Fruit fly (Drosophila melanogaster) whole organism, prepupa: Measurements from ENCODE around the gene Rdh.

ENCODE experiments used
- CG10631 ChIP-seq: fragments of 200-800 bp; sonication (Bioruptor generic); optimal IDR thresholded peaks from 2 replicates; lab custom pipeline; 2016; ENCODE audit warnings: missing biosample characterization, missing genetic modification characterization
- CG10669 ChIP-seq: fragments of 200-800 bp; sonication (Bioruptor generic); optimal IDR thresholded peaks from 3 replicates; lab custom pipeline; 2018; ENCODE audit warnings: missing biosample characterization, mild to moderate bottlenecking, missing genetic modification characterization, moderate library complexity
- CG11294 ChIP-seq: fragments of 200-800 bp; sonication (Bioruptor generic); IDR thresholded peaks from 2 replicates; pipeline ENCODE4 v1.3.6; 2022; ENCODE audit warnings: missing biosample characterization, missing genetic modification characterization
- CG11762 ChIP-seq: fragments of 200-800 bp; sonication (Bioruptor generic); optimal IDR thresholded peaks from 3 replicates; lab custom pipeline; 2016; ENCODE audit warnings: missing biosample characterization, missing genetic modification characterization; ENCODE audit not compliant: insufficient read depth
- CG11902 ChIP-seq: fragments of 200-800 bp; sonication (Bioruptor generic); optimal IDR thresholded peaks from 3 replicates; lab custom pipeline; 2016; ENCODE audit warnings: missing biosample characterization, missing genetic modification characterization
- CG15336 ChIP-seq: fragments of 200-800 bp; sonication (Bioruptor generic); IDR thresholded peaks from 2 replicates; pipeline ENCODE4 v1.3.6; 2022; ENCODE audit warnings: missing biosample characterization, missing genetic modification characterization
- CG1621 ChIP-seq: fragments of 200-800 bp; sonication (Bioruptor generic); optimal IDR thresholded peaks from 3 replicates; lab custom pipeline; 2018; ENCODE audit warnings: missing biosample characterization, mild to moderate bottlenecking, missing genetic modification characterization
- CG3032 ChIP-seq: fragments of 200-800 bp; optimal IDR thresholded peaks from 2 replicates; lab custom pipeline; 2019; ENCODE audit warnings: missing biosample characterization, mild to moderate bottlenecking, missing genetic modification characterization, moderate library complexity
- CG31627 ChIP-seq: fragments of 200-800 bp; sonication (Bioruptor generic); optimal IDR thresholded peaks from 3 replicates; lab custom pipeline; 2016; ENCODE audit warnings: missing biosample characterization, missing genetic modification characterization
- CG34406 ChIP-seq: fragments of 200-800 bp; sonication (Bioruptor generic); optimal IDR thresholded peaks from 3 replicates; lab custom pipeline; 2016; ENCODE audit warnings: missing biosample characterization, missing genetic modification characterization
- CG3919 ChIP-seq: fragments of 200-800 bp; sonication (Bioruptor generic); optimal IDR thresholded peaks from 3 replicates; lab custom pipeline; 2016; ENCODE audit warnings: missing biosample characterization, missing genetic modification characterization
- CG4318 ChIP-seq: fragments of 200-800 bp; sonication (Bioruptor generic); optimal IDR thresholded peaks from 3 replicates; lab custom pipeline; 2017; ENCODE audit warnings: missing biosample characterization, mild to moderate bottlenecking, missing genetic modification characterization
- CG6163 ChIP-seq: fragments of 200-800 bp; sonication (Bioruptor generic); IDR thresholded peaks from 3 replicates; pipeline ENCODE4 v1.3.6; 2022; ENCODE audit warnings: missing biosample characterization, missing genetic modification characterization
- CG6276 ChIP-seq: fragments of 200-800 bp; sonication (Bioruptor generic); optimal IDR thresholded peaks from 2 replicates; lab custom pipeline; 2017; ENCODE audit warnings: missing biosample characterization, mild to moderate bottlenecking, missing genetic modification characterization
- CG6792 ChIP-seq: fragments of 200-800 bp; sonication (Bioruptor generic); optimal IDR thresholded peaks from 3 replicates; lab custom pipeline; 2016; ENCODE audit warnings: missing biosample characterization, missing genetic modification characterization
- CG6808 ChIP-seq: fragments of 200-800 bp; sonication (Bioruptor generic); optimal IDR thresholded peaks from 3 replicates; lab custom pipeline; 2017; ENCODE audit warnings: missing biosample characterization, missing genetic modification characterization, mild to moderate bottlenecking, moderate library complexity, missing genetic modification reagents
- CG6854 ChIP-seq: fragments of 200-800 bp; sonication (Bioruptor generic); optimal IDR thresholded peaks from 2 replicates; lab custom pipeline; 2017; ENCODE audit warnings: missing biosample characterization, mild to moderate bottlenecking, missing genetic modification characterization
- CG8119 ChIP-seq: fragments of 200-800 bp; sonication (Bioruptor generic); IDR thresholded peaks from 3 replicates; pipeline ENCODE4 v1.3.6; 2022; ENCODE audit warnings: missing biosample characterization, missing genetic modification characterization
- CG8632 ChIP-seq: fragments of 200-800 bp; sonication (Bioruptor generic); optimal IDR thresholded peaks from 3 replicates; lab custom pipeline; 2016; ENCODE audit warnings: missing biosample characterization, missing genetic modification characterization
- Eip75B ChIP-seq: fragments of 200-800 bp; sonication (Bioruptor generic); optimal IDR thresholded peaks from 3 replicates; lab custom pipeline; 2016; ENCODE audit warnings: missing biosample characterization, missing genetic modification characterization
- Eip78C ChIP-seq: fragments of 200-800 bp; sonication (Bioruptor generic); peaks from one replicate; lab custom pipeline; 2016; ENCODE audit warnings: missing biosample characterization, missing genetic modification characterization
- Eip93F ChIP-seq: fragments of 200-800 bp; sonication (Bioruptor generic); optimal IDR thresholded peaks from 2 replicates; lab custom pipeline; 2016; ENCODE audit warnings: missing biosample characterization, mild to moderate bottlenecking, missing genetic modification characterization
- Ets96B ChIP-seq: fragments of 200-800 bp; optimal IDR thresholded peaks from 2 replicates; lab custom pipeline; 2019; ENCODE audit warnings: missing biosample characterization, mild to moderate bottlenecking, missing genetic modification characterization, moderate library complexity
- Gug ChIP-seq: fragments of 200-800 bp; sonication (Bioruptor generic); IDR thresholded peaks from 2 replicates; pipeline ENCODE4 v1.3.6; 2022; ENCODE audit warnings: missing biosample characterization, missing genetic modification characterization
- Hr39 ChIP-seq: fragments of 200-800 bp; sonication (Bioruptor generic); optimal IDR thresholded peaks from 2 replicates; lab custom pipeline; 2016; ENCODE audit warnings: missing biosample characterization, missing genetic modification characterization
- Hr4 ChIP-seq: fragments of 200-800 bp; sonication (Bioruptor generic); optimal IDR thresholded peaks from 3 replicates; lab custom pipeline; 2016; ENCODE audit warnings: missing biosample characterization, missing genetic modification characterization
- Lpt ChIP-seq: fragments of 200-800 bp; sonication (Bioruptor generic); optimal IDR thresholded peaks from 3 replicates; lab custom pipeline; 2016; ENCODE audit warnings: missing biosample characterization, missing genetic modification characterization
- Met ChIP-seq: fragments of 200-800 bp; sonication (Bioruptor generic); optimal IDR thresholded peaks from 3 replicates; lab custom pipeline; 2016; ENCODE audit warnings: missing biosample characterization, missing genetic modification characterization
- OdsH ChIP-seq: fragments of 200-800 bp; sonication (Bioruptor generic); optimal IDR thresholded peaks from 3 replicates; lab custom pipeline; 2016; ENCODE audit warnings: missing biosample characterization, missing genetic modification characterization
- Sox102F ChIP-seq: fragments of 200-800 bp; sonication (Bioruptor generic); optimal IDR thresholded peaks from 2 replicates; lab custom pipeline; 2016; ENCODE audit warnings: missing biosample characterization, mild to moderate bottlenecking, missing genetic modification characterization
- Sox14 ChIP-seq: fragments of 200-800 bp; sonication (Bioruptor generic); optimal IDR thresholded peaks from 3 replicates; lab custom pipeline; 2016; ENCODE audit warnings: missing biosample characterization, missing genetic modification characterization
- Sox15 ChIP-seq: fragments of 200-800 bp; sonication (Bioruptor generic); optimal IDR thresholded peaks from 3 replicates; lab custom pipeline; 2016; ENCODE audit warnings: missing biosample characterization, missing genetic modification characterization
- dsx ChIP-seq: fragments of 200-800 bp; optimal IDR thresholded peaks from 3 replicates; lab custom pipeline; 2019; ENCODE audit warnings: missing biosample characterization, mild to moderate bottlenecking, missing genetic modification characterization, moderate library complexity; ENCODE audit not compliant: poor library complexity, severe bottlenecking
- eg ChIP-seq: fragments of 200-800 bp; sonication (Bioruptor generic); IDR thresholded peaks from 3 replicates; pipeline ENCODE4 v1.3.6; 2022; ENCODE audit warnings: missing biosample characterization, missing genetic modification characterization
- esn ChIP-seq: fragments of 200-800 bp; sonication (Bioruptor generic); optimal IDR thresholded peaks from 2 replicates; lab custom pipeline; 2016; ENCODE audit warnings: missing biosample characterization, mild to moderate bottlenecking, missing genetic modification characterization, moderate library complexity
- fd59A ChIP-seq: fragments of 200-800 bp; sonication (Bioruptor generic); optimal IDR thresholded peaks from 2 replicates; lab custom pipeline; 2017; ENCODE audit warnings: missing biosample characterization, mild to moderate bottlenecking, missing genetic modification characterization, missing genetic modification reagents
- fkh ChIP-seq: fragments of 200-800 bp; sonication (Bioruptor generic); optimal IDR thresholded peaks from 3 replicates; lab custom pipeline; 2017; ENCODE audit warnings: missing biosample characterization, mild to moderate bottlenecking, missing genetic modification characterization, moderate library complexity
- net ChIP-seq: fragments of 200-800 bp; sonication (Bioruptor generic); optimal IDR thresholded peaks from 3 replicates; lab custom pipeline; 2016; ENCODE audit warnings: missing biosample characterization, missing genetic modification characterization
- salr ChIP-seq, 2 experiments: fragments of 200-800 bp; sonication (Bioruptor generic); optimal IDR thresholded peaks; 3 replicates each; lab custom pipeline; 2016 to 2018; ENCODE audit warnings: missing biosample characterization in 2 of 2, missing genetic modification characterization in 2 of 2, mild to moderate bottlenecking in 1 of 2
- spab ChIP-seq: fragments of 200-800 bp; sonication (Bioruptor generic); optimal IDR thresholded peaks from 2 replicates; lab custom pipeline; 2017; ENCODE audit warnings: missing biosample characterization, mild to moderate bottlenecking, missing genetic modification characterization, missing genetic modification reagents
- ss ChIP-seq, 2 experiments: fragments of 200-800 bp; sonication (Bioruptor generic); optimal IDR thresholded peaks; 2 replicates in 1 of 2; 3 replicates in 1 of 2; lab custom pipeline; 2017 to 2018; ENCODE audit warnings: mild to moderate bottlenecking in 2 of 2, missing biosample characterization in 2 of 2, missing genetic modification characterization in 2 of 2, moderate library complexity in 1 of 2
- svp ChIP-seq: fragments of 200-800 bp; sonication (Bioruptor generic); peaks from one replicate; lab custom pipeline; 2016; ENCODE audit warnings: missing biosample characterization, missing genetic modification characterization
- topi ChIP-seq: fragments of 200-800 bp; sonication (Bioruptor generic); optimal IDR thresholded peaks from 3 replicates; lab custom pipeline; 2016; ENCODE audit warnings: missing biosample characterization, missing genetic modification characterization
- vri ChIP-seq: fragments of 200-800 bp; sonication (Bioruptor generic); optimal IDR thresholded peaks from 3 replicates; lab custom pipeline; 2016; ENCODE audit warnings: missing biosample characterization, mild to moderate bottlenecking, missing genetic modification characterization

Rdh gene

DNA sequence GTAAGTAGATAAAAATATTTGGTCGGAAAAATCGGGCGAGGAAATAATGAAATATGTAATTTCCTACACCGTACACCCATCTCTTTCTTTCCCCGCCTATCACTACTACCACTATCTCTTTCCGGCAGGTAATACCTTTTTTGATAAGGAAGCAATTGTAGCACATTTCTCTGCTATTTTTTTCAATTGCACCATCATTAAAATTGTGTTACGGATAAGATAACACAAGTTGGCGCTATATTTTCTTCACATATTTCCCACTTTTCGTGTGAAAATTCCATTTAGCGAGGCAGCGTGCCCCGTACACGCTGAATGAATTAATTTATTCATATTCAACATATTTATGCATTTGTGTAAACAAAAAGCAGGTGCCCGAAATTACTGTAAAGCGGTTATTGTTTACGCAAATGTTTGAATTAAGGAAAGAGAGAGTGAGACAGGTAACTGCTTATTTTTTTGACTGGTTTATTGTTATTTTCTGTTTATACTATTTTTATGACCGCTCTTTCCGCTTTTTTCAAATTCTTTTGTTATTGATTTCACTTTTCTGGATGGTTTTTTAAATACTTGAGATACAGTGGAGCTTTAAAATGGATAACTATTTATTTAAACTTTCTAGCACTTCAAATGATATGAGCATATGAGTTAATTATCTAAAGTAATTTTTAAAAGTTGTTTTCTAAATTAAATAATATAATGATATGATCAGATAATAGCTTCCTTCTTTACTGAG is 38.7 kb upstream of the Rdh start (continued):
- TF ChIP-seq Eip78C (GFP tag; lab: Kevin White, UChicago) (peak; percentile 88), CG15336 (peak; percentile 54; the same call in 1 of the 2 replicates), CG31627 (peak; percentile 1), CG6808 (GFP tag; lab: Kevin White, UChicago) (no peak), CG3032 (tag; lab: Kevin White, UChicago) (peak; percentile 28), Eip93F (GFP tag; lab: Kevin White, UChicago) (no peak), Hr4 (GFP tag; lab: Kevin White, UChicago) (peak; percentile 46), CG11902 (GFP tag; lab: Kevin White, UChicago) (no peak), Hr39 (GFP tag; lab: Kevin White, UChicago) (no peak), OdsH (GFP tag; lab: Kevin White, UChicago) (peak; percentile 33), Gug (no peak), ss (GFP tag; optimal IDR thresholded peaks at IDR 0.05; lab: Kevin White, UChicago) (no peak), Sox14 (GFP tag; lab: Kevin White, UChicago) (no peak)

DNA sequence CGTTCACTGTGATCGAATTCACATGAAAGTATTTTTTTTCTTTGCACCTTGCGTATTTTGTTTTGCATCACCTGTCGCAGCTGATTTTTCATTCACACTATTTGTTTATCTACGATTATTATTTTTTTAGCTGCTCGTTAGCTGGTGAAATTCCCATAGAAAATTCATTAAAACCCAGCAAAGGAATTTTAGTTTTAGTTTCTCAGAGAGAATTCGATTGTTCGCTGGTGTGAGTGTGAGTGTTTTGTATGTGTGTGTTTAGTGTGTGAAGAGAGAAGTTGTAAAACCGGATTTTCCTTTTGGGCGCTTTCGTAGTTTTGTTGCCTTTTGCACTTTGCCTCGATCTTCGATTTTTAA is 38.2 kb upstream of the Rdh start:
- TF ChIP-seq topi (no peak), OdsH (GFP tag; lab: Kevin White, UChicago) (no peak), Sox14 (GFP tag; lab: Kevin White, UChicago) (no peak), esn (GFP tag; lab: Kevin White, UChicago) (no peak)

DNA sequence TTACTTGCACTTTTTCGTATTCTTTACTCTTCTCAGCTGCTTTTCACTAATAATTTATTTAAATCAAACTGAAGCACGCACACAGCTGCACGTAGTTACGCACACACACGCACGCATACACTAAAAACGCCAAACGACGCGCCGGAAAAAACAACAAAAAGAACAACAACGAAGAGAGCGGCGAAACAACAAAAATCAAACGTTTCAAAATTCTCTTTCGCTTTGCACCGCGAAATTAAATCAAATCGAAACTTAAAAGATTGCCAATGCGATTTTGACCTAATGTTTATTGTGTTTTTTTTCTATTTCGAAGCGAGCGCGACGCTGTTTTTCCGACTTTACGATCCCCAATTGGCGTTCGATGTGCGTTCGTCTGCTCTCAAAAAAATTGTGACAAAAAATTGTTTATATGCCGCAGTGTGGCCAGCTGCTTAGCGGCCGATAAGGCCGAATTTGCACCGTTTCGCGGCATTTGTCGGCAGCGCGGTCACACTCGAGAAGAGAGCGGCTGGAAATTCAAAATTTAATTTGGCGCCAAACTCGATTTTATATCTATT is 37.6 kb upstream of the Rdh start:
- TF ChIP-seq fkh (GFP tag; lab: Kevin White, UChicago) = peak; percentile 32
- TF ChIP-seq esn (GFP tag; lab: Kevin White, UChicago) = peak; percentile 58
- peak; percentile 62 for TF ChIP-seq dsx (GFP tag; lab: Kevin White, UChicago)
- TF ChIP-seq Sox14 (GFP tag; lab: Kevin White, UChicago) = peak; percentile 70
- peak; percentile 42; the same call in 1 of the 3 replicates for TF ChIP-seq eg (GFP tag; lab: Robert Waterston, UW)
- TF ChIP-seq spab (GFP tag; lab: Kevin White, UChicago) = no peak
- TF ChIP-seq fd59A (GFP tag; lab: Kevin White, UChicago) = peak; percentile 6
- TF ChIP-seq CG31627 = no peak
- TF ChIP-seq Met (GFP tag; lab: Kevin White, UChicago) = peak; percentile 17
- no peak for TF ChIP-seq Lpt
- TF ChIP-seq ss (GFP tag; optimal IDR thresholded peaks at IDR 0.05; lab: Kevin White, UChicago) = peak; percentile 52 to 54
- TF ChIP-seq Eip75B (GFP tag; lab: Kevin White, UChicago) = peak; percentile 22
- TF ChIP-seq CG11294 = no peak
- TF ChIP-seq CG11762 = no peak
- peak; percentile 9 for TF ChIP-seq Ets96B (tag; lab: Kevin White, UChicago)
- peak; percentile 7 for TF ChIP-seq CG8632 (GFP tag; lab: Kevin White, UChicago)
- peak; percentile 81 for TF ChIP-seq Eip78C (GFP tag; lab: Kevin White, UChicago)
- no peak for TF ChIP-seq Sox15
- TF ChIP-seq CG1621 = peak; percentile 17
- TF ChIP-seq CG15336 = 0 out of 2 replicates have a peak, but pooled peaks have one; percentile 23
- TF ChIP-seq svp = no peak
- peak; percentile 21 for TF ChIP-seq topi
- TF ChIP-seq CG3919 (GFP tag; lab: Kevin White, UChicago) = peak; percentile 52
- peak; percentile 26 for TF ChIP-seq CG34406 (GFP tag; lab: Kevin White, UChicago)
- TF ChIP-seq salr (GFP tag; optimal IDR thresholded peaks at IDR 0.05; lab: Kevin White, UChicago) = peak; percentile 10 to 39
- peak; percentile 61 for TF ChIP-seq vri
- peak; percentile 18 for TF ChIP-seq CG6276 (GFP tag; lab: Kevin White, UChicago)
- TF ChIP-seq CG6854 = peak; percentile 72
- TF ChIP-seq CG4318 = no peak
- peak; percentile 34; the same call in 1 of the 3 replicates for TF ChIP-seq CG8119 (GFP tag; lab: Robert Waterston, UW)
- peak; percentile 12 for TF ChIP-seq CG6792 (GFP tag; lab: Kevin White, UChicago)
- TF ChIP-seq CG10631 (GFP tag; lab: Kevin White, UChicago) = no peak
- TF ChIP-seq net (GFP tag; lab: Kevin White, UChicago) = peak; percentile 73
- peak; percentile 48; the same call in 1 of the 3 replicates for TF ChIP-seq CG6163
- TF ChIP-seq CG11902 (GFP tag; lab: Kevin White, UChicago) = no peak
- peak; percentile 56 for TF ChIP-seq Sox102F
- TF ChIP-seq CG10669 (GFP tag; lab: Kevin White, UChicago) = no peak
